Fruit fly (Drosophila melanogaster) whole organism, wandering third instar larva: Measurements from ENCODE around the gene elB.

Experiments used
- CrebA ChIP-seq: fragments of 200-800 bp; sonication (Bioruptor generic); optimal IDR thresholded peaks from 2 replicates; lab custom pipeline; 2016; ENCODE audit warnings: missing biosample characterization, mild to moderate bottlenecking, missing genetic modification characterization, borderline replicate concordance
- Hr78 ChIP-seq: fragments of >200 bp; optimal IDR thresholded peaks from 2 replicates; lab custom pipeline; 2017; ENCODE audit warnings: missing biosample characterization, missing genetic modification characterization
- N ChIP-seq: fragments of >200 bp; optimal IDR thresholded peaks from 2 replicates; lab custom pipeline; 2018; ENCODE audit warnings: missing biosample characterization, missing external identifiers, missing genetic modification characterization
- Rel ChIP-seq, 2 experiments: fragments of 200-800 bp; sonication (Bioruptor generic) in 1 of 2; optimal IDR thresholded peaks; 2 replicates in 1 of 2; 3 replicates in 1 of 2; lab custom pipeline; 2016 to 2019; ENCODE audit warnings: mild to moderate bottlenecking in 2 of 2, missing biosample characterization in 2 of 2, missing genetic modification characterization in 2 of 2, moderate library complexity in 1 of 2
- brk ChIP-seq: fragments of 200-800 bp; sonication (Bioruptor generic); optimal IDR thresholded peaks from 2 replicates; lab custom pipeline; 2016; ENCODE audit warnings: missing biosample characterization, mild to moderate bottlenecking, missing genetic modification characterization
- dmrt93B ChIP-seq: fragments of 200-800 bp; sonication (Bioruptor generic); optimal IDR thresholded peaks from 2 replicates; lab custom pipeline; 2018; ENCODE audit warnings: missing biosample characterization, mild to moderate bottlenecking, missing genetic modification characterization
- dsf ChIP-seq: sonication (Bioruptor generic); optimal IDR thresholded peaks from 2 replicates; lab custom pipeline; 2016; ENCODE audit warnings: missing biosample characterization, missing genetic modification characterization, borderline replicate concordance
- ey ChIP-seq: fragments of 200-800 bp; sonication (Bioruptor generic); optimal IDR thresholded peaks from 2 replicates; lab custom pipeline; 2016; ENCODE audit warnings: missing biosample characterization, missing genetic modification characterization
- lola ChIP-seq: fragments of >200 bp; optimal IDR thresholded peaks from 2 replicates; lab custom pipeline; 2017; ENCODE audit warnings: missing biosample characterization, missing genetic modification characterization
- pan ChIP-seq: fragments of >200 bp; optimal IDR thresholded peaks from 2 replicates; lab custom pipeline; 2017
- psq ChIP-seq: fragments of 200-800 bp; sonication (Bioruptor generic); optimal IDR thresholded peaks from 3 replicates; lab custom pipeline; 2017; ENCODE audit warnings: missing biosample characterization, mild to moderate bottlenecking, missing genetic modification characterization, moderate library complexity

dm6 chr2L:14457414-14457813 lies 48.1 kb upstream of the elB start:
- no peak for TF ChIP-seq pan (lab: Kevin White, UChicago)
- TF ChIP-seq N: no peak
- no peak for TF ChIP-seq ey (GFP tag; lab: Kevin White, UChicago)
- no peak for TF ChIP-seq dmrt93B
- TF ChIP-seq Rel (GFP tag; optimal IDR thresholded peaks at IDR 0.05; lab: Kevin White, UChicago): no peak
- no peak for TF ChIP-seq Rel (tag; optimal IDR thresholded peaks at IDR 0.05; lab: Kevin White, UChicago)
- no peak for TF ChIP-seq psq (GFP tag; lab: Kevin White, UChicago)
- no peak for TF ChIP-seq dsf (GFP tag; lab: Kevin White, UChicago)
- no peak for TF ChIP-seq brk (GFP tag; lab: Kevin White, UChicago)
- TF ChIP-seq lola: no peak
- TF ChIP-seq Hr78 (GFP tag; lab: Kevin White, UChicago): no peak
- TF ChIP-seq CrebA (GFP tag; lab: Kevin White, UChicago): no peak
